Fruit fly (Drosophila melanogaster) Kc167 (cell line): ENCODE measurements around the gene lobo.

Experiments used
- Myc ChIP-seq: fragments of >200 bp; optimal IDR thresholded peaks from 2 replicates; lab custom pipeline; 2017; ENCODE audit warnings: missing external identifiers
- Sin3A ChIP-seq: fragments of >200 bp; optimal IDR thresholded peaks from 2 replicates; lab custom pipeline; 2018; ENCODE audit warnings: missing external identifiers
- h ChIP-seq: fragments of >200 bp; optimal IDR thresholded peaks from 3 replicates; lab custom pipeline; 2018; ENCODE audit warnings: missing external identifiers
- psq ChIP-seq: fragments of >200 bp; optimal IDR thresholded peaks from 2 replicates; lab custom pipeline; 2017; ENCODE audit warnings: missing external identifiers
- ttk ChIP-seq: sonication (Bioruptor generic); optimal IDR thresholded peaks from 2 replicates; lab custom pipeline; 2017; ENCODE audit warnings: missing external identifiers

- TF ChIP-seq psq (lab: Kevin White, UChicago) = no peak
- no peak for TF ChIP-seq Sin3A (lab: Kevin White, UChicago)
- TF ChIP-seq h (lab: Kevin White, UChicago) = no peak
- TF ChIP-seq Myc = no peak
- TF ChIP-seq ttk (lab: Kevin White, UChicago) = no peak
Measured at dm6 chr3R:25183484-25184442, 9.8 kb downstream of the lobo start, which contains the start of gene dan.
